Fruit fly (Drosophila melanogaster): ENCODE data around the gene CG32284.

dm6 chr3L:3161968-3162367 lies 24.5 kb upstream of the CG32284 start, which contains the start of gene rasp:
- TF ChIP-seq insv (optimal IDR thresholded peaks at IDR 0.05) (no peak), Sin3A (optimal IDR thresholded peaks at IDR 0.05) (no peak), h (optimal IDR thresholded peaks at IDR 0.05) (no peak), psq (optimal IDR thresholded peaks at IDR 0.05) (no peak)
